Worm (Caenorhabditis elegans) whole organism, L4 larva: ENCODE measurements around the gene F40G9.19.

Experiments
- ceh-82 ChIP-seq: sonication (generic microtip); optimal IDR thresholded peaks from 2 replicates; lab custom pipeline; 2017; ENCODE audit warnings: missing biosample characterization, missing genetic modification characterization
- ces-1 ChIP-seq: fragments of 150-350 bp; sonication (generic microtip); optimal IDR thresholded peaks from 4 replicates; lab custom pipeline; 2014; ENCODE audit warnings: missing biosample characterization, missing genetic modification reagents, missing genetic modification characterization
- daf-12 ChIP-seq: fragments of 150-350 bp; optimal IDR thresholded peaks from 2 replicates; lab custom pipeline; 2014; ENCODE audit warnings: missing biosample characterization, missing genetic modification reagents, missing genetic modification characterization
- lim-7 ChIP-seq: fragments of 200-800 bp; sonication (Bioruptor generic); IDR thresholded peaks from 2 replicates; pipeline ENCODE4 v1.3.6; 2022; ENCODE audit warnings: missing genetic modification characterization, missing compliant biosample characterization
- lin-13 ChIP-seq: fragments of 150-350 bp; optimal IDR thresholded peaks from 2 replicates; lab custom pipeline; 2014; ENCODE audit warnings: missing biosample characterization, missing genetic modification reagents, missing genetic modification characterization
- zag-1 ChIP-seq: fragments of 150-350 bp; optimal IDR thresholded peaks from 2 replicates; lab custom pipeline; 2014; ENCODE audit warnings: missing biosample characterization, missing genetic modification characterization

- TF ChIP-seq ces-1 (GFP tag; lab: Kevin White, UChicago) (no peak), zag-1 (tag; lab: Kevin White, UChicago) (no peak), daf-12 (tag; lab: Kevin White, UChicago) (no peak), ceh-82 (tag; lab: Kevin White, UChicago) (no peak), lin-13 (no peak), lim-7 (no peak)
Measured at ce11 chrIII:208793-209694, 35.4 kb downstream of the F40G9.19 start.
